Fruit fly (Drosophila melanogaster) whole organism, embryonic: ENCODE results near the gene CG3408.

Experiments
- ATbp ChIP-seq: fragments of 200-800 bp; sonication (Bioruptor generic); optimal IDR thresholded peaks from 2 replicates; lab custom pipeline; 2017; ENCODE audit warnings: missing biosample characterization, mild to moderate bottlenecking, missing genetic modification characterization, missing genetic modification reagents
- CG12104 ChIP-seq: fragments of 200-800 bp; sonication (Bioruptor generic); optimal IDR thresholded peaks from 3 replicates; lab custom pipeline; 2016; ENCODE audit warnings: missing biosample characterization, missing genetic modification characterization
- CG12769 ChIP-seq: fragments of 200-800 bp; sonication (Bioruptor generic); optimal IDR thresholded peaks from 2 replicates; lab custom pipeline; 2019; ENCODE audit warnings: missing biosample characterization, mild to moderate bottlenecking, missing genetic modification characterization, moderate library complexity
- CG15269 ChIP-seq: fragments of 200-800 bp; sonication (Bioruptor generic); optimal IDR thresholded peaks from 2 replicates; lab custom pipeline; 2018; ENCODE audit warnings: missing biosample characterization, mild to moderate bottlenecking, missing genetic modification characterization, moderate library complexity
- CG15479 ChIP-seq: fragments of 200-800 bp; sonication (Bioruptor generic); optimal IDR thresholded peaks from 3 replicates; lab custom pipeline; 2019; ENCODE audit warnings: missing biosample characterization, mild to moderate bottlenecking, missing genetic modification characterization, moderate library complexity
- CG2678 ChIP-seq: fragments of 200-800 bp; sonication (Bioruptor generic); optimal IDR thresholded peaks from 3 replicates; lab custom pipeline; 2019; ENCODE audit warnings: missing biosample characterization, mild to moderate bottlenecking, missing genetic modification characterization, moderate library complexity
- CG31441 ChIP-seq: fragments of 200-800 bp; sonication (Bioruptor generic); IDR thresholded peaks from 2 replicates; pipeline ENCODE4 v1.3.6; 2022; ENCODE audit warnings: missing biosample characterization, missing genetic modification characterization
- CG42726 ChIP-seq: fragments of 200-800 bp; sonication (Bioruptor generic); IDR thresholded peaks from 2 replicates; pipeline ENCODE4 v1.3.6; 2022; ENCODE audit warnings: missing biosample characterization, missing genetic modification characterization; ENCODE audit not compliant: partially characterized antibody
- CG4360 ChIP-seq: fragments of 200-800 bp; sonication (Bioruptor generic); IDR thresholded peaks from 2 replicates; pipeline ENCODE4 v1.3.6; 2022; ENCODE audit warnings: missing biosample characterization, missing genetic modification characterization
- CG6791 ChIP-seq: fragments of 200-800 bp; sonication (Bioruptor generic); IDR thresholded peaks from 3 replicates; pipeline ENCODE4 v1.3.6; 2022; ENCODE audit warnings: missing biosample characterization, missing genetic modification characterization; ENCODE audit not compliant: partially characterized antibody
- CG6854 ChIP-seq: fragments of 200-800 bp; sonication (Bioruptor generic); optimal IDR thresholded peaks from 3 replicates; lab custom pipeline; 2017; ENCODE audit warnings: missing biosample characterization, mild to moderate bottlenecking, missing genetic modification characterization
- CG7839 ChIP-seq: fragments of 200-800 bp; sonication (Bioruptor generic); optimal IDR thresholded peaks from 3 replicates; lab custom pipeline; 2018; ENCODE audit warnings: missing biosample characterization, mild to moderate bottlenecking, missing genetic modification characterization, moderate library complexity
- CG8478 ChIP-seq: fragments of >200 bp; optimal IDR thresholded peaks from 2 replicates; lab custom pipeline; 2018
- CrebB ChIP-seq: fragments of 200-800 bp; sonication (Bioruptor generic); optimal IDR thresholded peaks from 3 replicates; lab custom pipeline; 2018; ENCODE audit warnings: missing biosample characterization, mild to moderate bottlenecking, missing genetic modification characterization
- D ChIP-seq, 2 experiments: fragments of 200-800 bp in 1 of 2; fragments of >200 bp in 1 of 2; sonication (Bioruptor generic) in 1 of 2; optimal IDR thresholded peaks; 2 replicates in 1 of 2; 3 replicates in 1 of 2; lab custom pipeline; 2017; ENCODE audit warnings: mild to moderate bottlenecking in 1 of 2, missing biosample characterization in 1 of 2, missing genetic modification characterization in 1 of 2, missing genetic modification reagents in 1 of 2
- D19A ChIP-seq: fragments of 200-800 bp; optimal IDR thresholded peaks from 3 replicates; lab custom pipeline; 2019; ENCODE audit warnings: missing biosample characterization, mild to moderate bottlenecking, missing genetic modification characterization, moderate library complexity
- Dref ChIP-seq: fragments of 200-800 bp; sonication (Bioruptor generic); IDR thresholded peaks from 2 replicates; pipeline ENCODE4 v1.3.6; 2022; ENCODE audit warnings: missing biosample characterization, missing genetic modification characterization
- Drgx ChIP-seq: fragments of 200-800 bp; sonication (Bioruptor generic); IDR thresholded peaks from 2 replicates; pipeline ENCODE4 v1.3.6; 2022; ENCODE audit warnings: missing biosample characterization, missing genetic modification characterization
- Elba2 ChIP-seq: fragments of 200-800 bp; sonication (Bioruptor generic); optimal IDR thresholded peaks from 3 replicates; lab custom pipeline; 2016; ENCODE audit warnings: missing biosample characterization, missing genetic modification characterization
- H2.0 ChIP-seq: fragments of 200-800 bp; sonication (Bioruptor generic); IDR thresholded peaks from 2 replicates; pipeline ENCODE4 v1.3.6; 2022; ENCODE audit warnings: missing biosample characterization, missing genetic modification characterization
- HLH3B ChIP-seq: fragments of 200-800 bp; sonication (Bioruptor generic); IDR thresholded peaks from 2 replicates; pipeline ENCODE4 v1.3.6; 2022; ENCODE audit warnings: missing biosample characterization, missing genetic modification characterization
- Hand ChIP-seq: fragments of 200-800 bp; sonication (Bioruptor generic); optimal IDR thresholded peaks from 2 replicates; lab custom pipeline; 2017; ENCODE audit warnings: mild to moderate bottlenecking, missing biosample characterization, missing genetic modification reagents, missing genetic modification characterization
- Hr51 ChIP-seq, 2 experiments: fragments of 200-800 bp; sonication (Bioruptor generic); optimal IDR thresholded peaks; 2 replicates in 1 of 2; 3 replicates in 1 of 2; lab custom pipeline; 2016 to 2018; ENCODE audit warnings: missing biosample characterization in 2 of 2, missing genetic modification characterization in 2 of 2, mild to moderate bottlenecking in 1 of 2, moderate library complexity in 1 of 2
- Max ChIP-seq: fragments of 200-800 bp; sonication (Bioruptor generic); optimal IDR thresholded peaks from 2 replicates; lab custom pipeline; 2016; ENCODE audit warnings: missing biosample characterization, mild to moderate bottlenecking, missing genetic modification characterization
- Med ChIP-seq: fragments of 200-800 bp; sonication (Bioruptor generic); peaks from one replicate; lab custom pipeline; 2016; ENCODE audit warnings: missing biosample characterization, missing genetic modification characterization, mild to moderate bottlenecking, inconsistent platforms, moderate library complexity
- Six4 ChIP-seq: fragments of 200-800 bp; sonication (Bioruptor generic); optimal IDR thresholded peaks from 2 replicates; lab custom pipeline; 2016; ENCODE audit warnings: missing biosample characterization, missing genetic modification characterization
- Sox102F ChIP-seq: fragments of 200-800 bp; sonication (Bioruptor generic); optimal IDR thresholded peaks from 2 replicates; lab custom pipeline; 2018; ENCODE audit warnings: missing biosample characterization, mild to moderate bottlenecking, missing genetic modification characterization, moderate library complexity
- abd-A ChIP-seq: fragments of 200-800 bp; sonication (Bioruptor generic); optimal IDR thresholded peaks from 3 replicates; lab custom pipeline; 2019; ENCODE audit warnings: missing biosample characterization, mild to moderate bottlenecking, missing genetic modification characterization, moderate library complexity
- bsh ChIP-seq, 2 experiments: fragments of 200-800 bp; sonication (Bioruptor generic); optimal IDR thresholded peaks; 2 replicates each; lab custom pipeline; 2017 to 2018; ENCODE audit warnings: mild to moderate bottlenecking in 2 of 2, missing biosample characterization in 2 of 2, missing genetic modification characterization in 2 of 2, moderate library complexity in 1 of 2
- cg ChIP-seq: fragments of 200-800 bp; sonication (Bioruptor generic); optimal IDR thresholded peaks from 3 replicates; lab custom pipeline; 2019; ENCODE audit warnings: missing biosample characterization, mild to moderate bottlenecking, missing genetic modification characterization, moderate library complexity
- fd102C ChIP-seq: fragments of 200-800 bp; sonication (Bioruptor generic); optimal IDR thresholded peaks from 2 replicates; lab custom pipeline; 2018; ENCODE audit warnings: missing biosample characterization, mild to moderate bottlenecking, missing genetic modification characterization, moderate library complexity
- fd64A ChIP-seq: fragments of 200-800 bp; sonication (Bioruptor generic); optimal IDR thresholded peaks from 3 replicates; lab custom pipeline; 2018; ENCODE audit warnings: missing biosample characterization, mild to moderate bottlenecking, missing genetic modification characterization
- hkb ChIP-seq, 2 experiments: fragments of 200-800 bp in 1 of 2; fragments of >200 bp in 1 of 2; sonication (Bioruptor generic) in 1 of 2; IDR thresholded peaks in 1 of 2; optimal IDR thresholded peaks in 1 of 2; 2 replicates each; pipeline versions ENCODE4 v1.3.6 to Lab custom; 2017 to 2022; ENCODE audit warnings: missing biosample characterization in 1 of 2, missing genetic modification characterization in 1 of 2
- mirr ChIP-seq: fragments of 200-800 bp; sonication (Bioruptor generic); optimal IDR thresholded peaks from 3 replicates; lab custom pipeline; 2018; ENCODE audit warnings: missing biosample characterization, mild to moderate bottlenecking, missing genetic modification characterization
- nom ChIP-seq: fragments of 200-800 bp; sonication (Bioruptor generic); optimal IDR thresholded peaks from 2 replicates; lab custom pipeline; 2017; ENCODE audit warnings: missing biosample characterization, missing genetic modification characterization, mild to moderate bottlenecking, moderate library complexity, missing genetic modification reagents
- pfk ChIP-seq: fragments of 200-800 bp; sonication (Bioruptor generic); optimal IDR thresholded peaks from 2 replicates; lab custom pipeline; 2018; ENCODE audit warnings: missing biosample characterization, mild to moderate bottlenecking, missing genetic modification characterization, moderate library complexity
- ranshi ChIP-seq: fragments of 200-800 bp; sonication (Bioruptor generic); IDR thresholded peaks from 2 replicates; pipeline ENCODE4 v1.3.6; 2022; ENCODE audit warnings: missing biosample characterization, missing genetic modification characterization
- sqz ChIP-seq: fragments of 200-800 bp; sonication (Bioruptor generic); optimal IDR thresholded peaks from 3 replicates; lab custom pipeline; 2018; ENCODE audit warnings: missing biosample characterization, mild to moderate bottlenecking, missing genetic modification characterization
- sug ChIP-seq: fragments of 200-800 bp; optimal IDR thresholded peaks from 2 replicates; lab custom pipeline; 2019; ENCODE audit warnings: missing biosample characterization, mild to moderate bottlenecking, missing genetic modification characterization, moderate library complexity
- tll ChIP-seq, 2 experiments: fragments of 200-800 bp in 1 of 2; fragments of >200 bp in 1 of 2; sonication (Bioruptor generic) in 1 of 2; optimal IDR thresholded peaks; 2 replicates each; lab custom pipeline; 2017 to 2019; ENCODE audit warnings: missing biosample characterization in 2 of 2, missing genetic modification characterization in 2 of 2, mild to moderate bottlenecking in 1 of 2, moderate library complexity in 1 of 2
- trh ChIP-seq: fragments of 200-800 bp; sonication (Bioruptor generic); optimal IDR thresholded peaks from 2 replicates; lab custom pipeline; 2016; ENCODE audit warnings: missing biosample characterization, missing genetic modification characterization
- unpg ChIP-seq: fragments of 200-800 bp; sonication (Bioruptor generic); optimal IDR thresholded peaks from 3 replicates; lab custom pipeline; 2018; ENCODE audit warnings: missing biosample characterization, mild to moderate bottlenecking, missing genetic modification characterization, moderate library complexity
- vvl ChIP-seq: fragments of 200-800 bp; sonication (Bioruptor generic); IDR thresholded peaks from 2 replicates; pipeline ENCODE4 v1.3.6; 2022; ENCODE audit warnings: missing biosample characterization, missing genetic modification characterization
- zen ChIP-seq: fragments of 200-800 bp; sonication (Bioruptor generic); optimal IDR thresholded peaks from 3 replicates; lab custom pipeline; 2018; ENCODE audit warnings: missing biosample characterization, mild to moderate bottlenecking, missing genetic modification characterization, moderate library complexity

CG3408 gene

dm6 chr3L:9468261-9468890 is 41.0 kb downstream of the CG3408 start (continued):
- TF ChIP-seq CG6854 (GFP tag; lab: Kevin White, UChicago) (peak; percentile 45), Hand (no peak), Sox102F (GFP tag; lab: Kevin White, UChicago) (peak; percentile 50), H2.0 (GFP tag; lab: Robert Waterston, UW) (no peak), CG7839 (peak; percentile 62), unpg (GFP tag; lab: Kevin White, UChicago) (no peak), Max (GFP tag; lab: Kevin White, UChicago) (peak; percentile 14), D19A (tag; lab: Kevin White, UChicago) (peak; percentile 74), CG6791 (no peak), CrebB (no peak), CG15269 (tag; lab: Kevin White, UChicago) (peak; percentile 30), pfk (GFP tag; lab: Kevin White, UChicago) (no peak), Dref (GFP tag; lab: Robert Waterston, UW) (no peak), hkb (optimal IDR thresholded peaks at IDR 0.05; lab: Kevin White, UChicago) (no peak), hkb (GFP tag; IDR thresholded peaks at IDR 0.05; lab: Robert Waterston, UW) (no peak; the same call in 1 of the 2 replicates), vvl (0 out of 2 replicates have a peak, but pooled peaks have one; percentile 9), Six4 (GFP tag; lab: Kevin White, UChicago) (no peak), ranshi (GFP tag; lab: Robert Waterston, UW) (no peak), CG12104 (GFP tag; lab: Kevin White, UChicago) (peak; percentile 41), CG31441 (GFP tag; lab: Robert Waterston, UW) (peak; percentile 63; the same call in 1 of the 2 replicates)

DNA sequence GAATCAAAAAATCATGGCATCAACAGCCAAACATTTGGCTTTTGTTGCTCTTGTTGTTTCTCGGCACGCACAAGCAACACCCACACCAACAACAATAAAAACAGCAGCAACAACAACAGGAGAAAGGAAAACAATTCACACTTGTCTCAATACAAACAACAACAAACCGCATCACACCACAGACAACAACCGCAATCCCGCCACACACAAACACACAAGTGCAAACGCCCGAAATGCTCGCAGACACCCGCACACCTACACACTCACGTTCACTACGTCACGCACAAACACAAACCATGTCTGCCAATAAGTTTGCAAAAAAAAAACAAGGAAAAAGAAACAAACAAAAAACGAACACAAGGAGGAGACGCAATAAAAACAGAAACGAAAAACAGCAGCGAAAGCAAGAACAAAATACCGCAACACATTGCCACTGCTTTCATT is 41.6 kb downstream of the CG3408 start:
- TF ChIP-seq tll (GFP tag; optimal IDR thresholded peaks at IDR 0.05; lab: Kevin White, UChicago) (peak in 1 of 2 experiments; percentile 95), Med (GFP tag; lab: Kevin White, UChicago) (peak; percentile 70), sug (tag; lab: Kevin White, UChicago) (no peak), fd64A (GFP tag; lab: Kevin White, UChicago) (peak; percentile 7), CG4360 (GFP tag; lab: Robert Waterston, UW) (peak; percentile 88), sqz (peak; percentile 13), bsh (GFP tag; optimal IDR thresholded peaks at IDR 0.05; lab: Kevin White, UChicago) (peak in 1 of 2 experiments; percentile 59), trh (no peak), abd-A (tag; lab: Kevin White, UChicago) (peak; percentile 53), CG15479 (GFP tag; lab: Kevin White, UChicago) (peak; percentile 36), Drgx (GFP tag; lab: Robert Waterston, UW) (peak; percentile 68), fd102C (GFP tag; lab: Kevin White, UChicago) (peak; percentile 62), Elba2 (GFP tag; lab: Kevin White, UChicago) (peak; percentile 73), CG42726 (GFP tag; lab: Robert Waterston, UW) (no peak), nom (GFP tag; lab: Kevin White, UChicago) (peak; percentile 87), HLH3B (GFP tag; lab: Robert Waterston, UW) (no peak), ATbp (GFP tag; lab: Kevin White, UChicago) (peak; percentile 2), CG12769 (tag; lab: Kevin White, UChicago) (no peak), CG8478 (lab: Kevin White, UChicago) (no peak), mirr (GFP tag; lab: Kevin White, UChicago) (peak; percentile 46), cg (peak; percentile 52), D (optimal IDR thresholded peaks at IDR 0.05; lab: Kevin White, UChicago) (peak; percentile 26), D (GFP tag; optimal IDR thresholded peaks at IDR 0.05; lab: Kevin White, UChicago) (no peak), Hr51 (GFP tag; optimal IDR thresholded peaks at IDR 0.05; lab: Kevin White, UChicago) (peak in 1 of 2 experiments; percentile 43), zen (tag; lab: Kevin White, UChicago) (peak; percentile 38), CG2678 (tag; lab: Kevin White, UChicago) (no peak)
